Worm (Caenorhabditis elegans) whole organism, L4 larva: Measurements from ENCODE around the gene ZK287.4.

Experiments
- ceh-28 ChIP-seq: fragments of 150-350 bp; optimal IDR thresholded peaks from 2 replicates; lab custom pipeline; 2014; ENCODE audit warnings: missing biosample characterization, missing genetic modification reagents, missing genetic modification characterization
- lir-3 ChIP-seq: sonication (generic microtip); optimal IDR thresholded peaks from 2 replicates; lab custom pipeline; 2016; ENCODE audit warnings: mild to moderate bottlenecking, missing genetic modification characterization, missing compliant biosample characterization
- mdl-1 ChIP-seq, 2 experiments: fragments of 150-350 bp in 1 of 2; sonication (generic microtip) in 1 of 2; optimal IDR thresholded peaks; 2 replicates each; lab custom pipeline; 2014 to 2017; ENCODE audit warnings: missing biosample characterization in 2 of 2, missing genetic modification characterization in 2 of 2
- skn-1 ChIP-seq: fragments of 150-350 bp; optimal IDR thresholded peaks from 2 replicates; lab custom pipeline; 2014; ENCODE audit warnings: missing biosample characterization, missing genetic modification characterization
- vab-7 ChIP-seq: fragments of 200-800 bp; sonication (Bioruptor generic); IDR thresholded peaks from 2 replicates; pipeline ENCODE4 v1.3.6; 2022; ENCODE audit warnings: missing genetic modification reagents, missing genetic modification characterization, missing compliant biosample characterization

DNA sequence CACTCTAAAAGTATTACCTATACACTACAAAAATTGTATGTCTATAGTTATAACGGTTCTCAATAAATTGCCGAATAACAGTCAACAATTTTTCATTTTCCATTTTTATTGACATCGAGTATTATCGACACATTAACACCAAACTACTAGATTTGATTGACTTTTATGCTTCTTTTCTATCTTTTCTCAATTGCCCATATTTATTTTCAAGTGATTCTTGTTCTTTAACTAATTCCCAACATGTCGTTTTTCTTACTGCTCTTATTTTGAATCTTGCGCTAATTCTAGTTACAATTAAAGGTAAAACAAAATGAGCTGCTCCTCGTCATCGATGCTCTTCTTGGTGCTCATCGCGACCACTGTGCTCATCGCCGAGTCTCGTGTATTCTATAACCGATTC, 7.5 kb downstream of the ZK287.4 start, which contains the start of gene cthd-1:
- TF ChIP-seq mdl-1 (tag; optimal IDR thresholded peaks at IDR 0.05; lab: Kevin White, UChicago), result no peak
- TF ChIP-seq ceh-28 (tag; lab: Kevin White, UChicago), result no peak
- TF ChIP-seq vab-7, result no peak
- no peak for TF ChIP-seq lir-3 (tag; lab: Kevin White, UChicago)
- no peak for TF ChIP-seq skn-1 (tag; lab: Kevin White, UChicago)
